Fruit fly (Drosophila melanogaster): Measurements from ENCODE around the gene CG18223.

Gene CG18223

dm6 chr3L:18924790-18925189 is 4.7 kb upstream of the CG18223 start, which contains the start of gene CG43049:
Gene CG43049, plus strand, starts transcription at chr3L:18925090.
- no peak for TF ChIP-seq Elba2 (GFP tag; optimal IDR thresholded peaks at IDR 0.05)
- TF ChIP-seq CG1024 (GFP tag; IDR thresholded peaks at IDR 0.05): no peak
- TF ChIP-seq CG3847 (GFP tag; IDR thresholded peaks at IDR 0.05): no peak
- TF ChIP-seq CG16779 (GFP tag; IDR thresholded peaks at IDR 0.05): no peak

dm6 chr3L:18922086-18922485 is 2.0 kb upstream of the CG18223 start, which contains the start of gene CG3819:
Gene CG3819, minus strand, starts transcription at chr3L:18922108.
- TF ChIP-seq CG12236 (GFP tag; optimal IDR thresholded peaks at IDR 0.05) (no peak), mirr (GFP tag; optimal IDR thresholded peaks at IDR 0.05) (peak; percentile 71), aop (GFP tag; IDR thresholded peaks at IDR 0.05) (no peak), grau (tag; optimal IDR thresholded peaks at IDR 0.05) (no peak), CG18599 (GFP tag; optimal IDR thresholded peaks at IDR 0.05) (peak; percentile 4), exex (tag; optimal IDR thresholded peaks at IDR 0.05) (peak; percentile 83), CTCF (GFP tag; optimal IDR thresholded peaks at IDR 0.05) (no peak), grn (GFP tag; optimal IDR thresholded peaks at IDR 0.05) (peak; percentile 82), tgo (GFP tag; IDR thresholded peaks at IDR 0.05) (no peak), Fer1 (GFP tag; optimal IDR thresholded peaks at IDR 0.05) (no peak), CG9727 (GFP tag; optimal IDR thresholded peaks at IDR 0.05) (no peak), Eip74EF (GFP tag; optimal IDR thresholded peaks at IDR 0.05) (no peak), gt (GFP tag; IDR thresholded peaks at IDR 0.05) (no peak), Atf6 (GFP tag; IDR thresholded peaks at IDR 0.05) (no peak), CG34376 (GFP tag; optimal IDR thresholded peaks at IDR 0.05) (no peak), stc (GFP tag; IDR thresholded peaks at IDR 0.05) (no peak), cwo (GFP tag; optimal IDR thresholded peaks at IDR 0.05) (peak; percentile 94), cato (GFP tag; optimal IDR thresholded peaks at IDR 0.05; ENCODE audit: borderline replicate concordance) (no peak), Myb (GFP tag; optimal IDR thresholded peaks at IDR 0.05) (no peak), gce (GFP tag; IDR thresholded peaks at IDR 0.05) (no peak), ap (GFP tag; IDR thresholded peaks at IDR 0.05) (no peak), Hsf (GFP tag; optimal IDR thresholded peaks at IDR 0.05) (no peak), hkb (optimal IDR thresholded peaks at IDR 0.05) (no peak), hkb (GFP tag; IDR thresholded peaks at IDR 0.05) (no peak)

dm6 chr3L:18917281-18917680 is 2.8 kb downstream of the CG18223 start, which contains the start of gene CG6839:
Gene CG6839, plus strand, starts transcription at chr3L:18917581.
- TF ChIP-seq CG1602 (GFP tag; optimal IDR thresholded peaks at IDR 0.05) (no peak), gce (GFP tag; IDR thresholded peaks at IDR 0.05) (no peak), Hey (tag; optimal IDR thresholded peaks at IDR 0.05) (peak; percentile 29), cwo (GFP tag; optimal IDR thresholded peaks at IDR 0.05) (peak; percentile 18), CG11093 (GFP tag; IDR thresholded peaks at IDR 0.05) (no peak), seq (GFP tag; IDR thresholded peaks at IDR 0.05) (no peak), jing (GFP tag; optimal IDR thresholded peaks at IDR 0.05) (no peak), fd102C (GFP tag; optimal IDR thresholded peaks at IDR 0.05) (no peak), CG10959 (GFP tag; IDR thresholded peaks at IDR 0.05) (no peak), Scr (GFP tag; IDR thresholded peaks at IDR 0.05; ENCODE audit: partially characterized antibody) (no peak), Stat92E (GFP tag; optimal IDR thresholded peaks at IDR 0.05) (no peak), zen2 (GFP tag; IDR thresholded peaks at IDR 0.05; ENCODE audit: partially characterized antibody) (no peak), Xrp1 (GFP tag; IDR thresholded peaks at IDR 0.05) (no peak), btn (GFP tag; optimal IDR thresholded peaks at IDR 0.05) (no peak), unc-4 (GFP tag; IDR thresholded peaks at IDR 0.05; ENCODE audit: partially characterized antibody) (no peak), slbo (GFP tag; IDR thresholded peaks at IDR 0.05) (no peak), Nf-YC (tag; optimal IDR thresholded peaks at IDR 0.05) (no peak), pfk (GFP tag; optimal IDR thresholded peaks at IDR 0.05) (no peak), CG34224 (GFP tag; IDR thresholded peaks at IDR 0.05; ENCODE audit: partially characterized antibody) (no peak), CG6254 (GFP tag; optimal IDR thresholded peaks at IDR 0.05) (no peak), CG9215 (GFP tag; IDR thresholded peaks at IDR 0.05) (no peak), exex (tag; optimal IDR thresholded peaks at IDR 0.05) (peak; percentile 75), CG17912 (GFP tag; optimal IDR thresholded peaks at IDR 0.05) (no peak), tin (GFP tag; optimal IDR thresholded peaks at IDR 0.05) (no peak), Six4 (GFP tag; optimal IDR thresholded peaks at IDR 0.05) (no peak), dmrt99B (tag; optimal IDR thresholded peaks at IDR 0.05) (no peak)
